Worm (Caenorhabditis elegans): Measurements from ENCODE around the gene E02C12.19.

- no peak for TF ChIP-seq med-1 (GFP tag; optimal IDR thresholded peaks at IDR 0.05; ENCODE audit: insufficient read depth)
- no peak for TF ChIP-seq flt-1 (GFP tag; IDR thresholded peaks at IDR 0.05)
- no peak for TF ChIP-seq klf-2 (GFP tag; conservative IDR thresholded peaks at IDR 0.05)
- TF ChIP-seq tab-1 (GFP tag; IDR thresholded peaks at IDR 0.05) = no peak
- TF ChIP-seq ref-1 (GFP tag; conservative IDR thresholded peaks at IDR 0.05) = no peak
- TF ChIP-seq ztf-29 (GFP tag; IDR thresholded peaks at IDR 0.05) = no peak
- TF ChIP-seq cog-1 (tag; optimal IDR thresholded peaks at IDR 0.05) = no peak
These were observed 2.8 kb downstream of the E02C12.19 start, which contains the start of gene E02C12.8 for ce11 chrV:9373473-9373872.
